Fruit fly (Drosophila melanogaster) whole organism, embryonic: Measurements from ENCODE around the gene CG44006.

ENCODE experiments used
- Blimp-1 ChIP-seq: fragments of 200-800 bp; sonication (Bioruptor generic); optimal IDR thresholded peaks from 3 replicates; lab custom pipeline; 2018; ENCODE audit warnings: missing biosample characterization, missing genetic modification characterization, mild to moderate bottlenecking, moderate library complexity, missing genetic modification reagents
- CG10267 ChIP-seq: fragments of 200-800 bp; sonication (Bioruptor generic); optimal IDR thresholded peaks from 2 replicates; lab custom pipeline; 2018; ENCODE audit warnings: missing biosample characterization, mild to moderate bottlenecking, missing genetic modification characterization, moderate library complexity
- CG10274 ChIP-seq: fragments of 200-800 bp; sonication (Bioruptor generic); optimal IDR thresholded peaks from 3 replicates; lab custom pipeline; 2017; ENCODE audit warnings: missing biosample characterization, mild to moderate bottlenecking, missing genetic modification characterization
- CG10431 ChIP-seq: fragments of 200-800 bp; sonication (Bioruptor generic); optimal IDR thresholded peaks from 3 replicates; lab custom pipeline; 2018; ENCODE audit warnings: missing biosample characterization, mild to moderate bottlenecking, missing genetic modification characterization
- CG1233 ChIP-seq: fragments of 200-800 bp; sonication (Bioruptor generic); optimal IDR thresholded peaks from 4 replicates; lab custom pipeline; 2018; ENCODE audit warnings: missing biosample characterization, mild to moderate bottlenecking, missing genetic modification characterization
- CG12744 ChIP-seq: fragments of 200-800 bp; sonication (Bioruptor generic); optimal IDR thresholded peaks from 2 replicates; lab custom pipeline; 2016; ENCODE audit warnings: missing biosample characterization, missing genetic modification characterization
- CG15696 ChIP-seq: fragments of 200-800 bp; sonication (Bioruptor generic); optimal IDR thresholded peaks from 2 replicates; lab custom pipeline; 2019; ENCODE audit warnings: missing biosample characterization, mild to moderate bottlenecking, missing genetic modification characterization, moderate library complexity
- CG16779 ChIP-seq: fragments of 200-800 bp; sonication (Bioruptor generic); IDR thresholded peaks from 2 replicates; pipeline ENCODE4 v1.3.6; 2022; ENCODE audit warnings: missing biosample characterization, missing genetic modification characterization
- CG2129 ChIP-seq: fragments of 200-800 bp; sonication (Bioruptor generic); IDR thresholded peaks from 2 replicates; pipeline ENCODE4 v1.3.6; 2022; ENCODE audit warnings: missing biosample characterization, missing genetic modification characterization; ENCODE audit not compliant: partially characterized antibody
- CG32532 ChIP-seq: fragments of 200-800 bp; sonication (Bioruptor generic); IDR thresholded peaks from 2 replicates; pipeline ENCODE4 v1.3.6; 2022; ENCODE audit warnings: missing biosample characterization, missing genetic modification characterization
- CG3281 ChIP-seq: fragments of 200-800 bp; sonication (Bioruptor generic); optimal IDR thresholded peaks from 3 replicates; lab custom pipeline; 2017; ENCODE audit warnings: missing biosample characterization, mild to moderate bottlenecking, missing genetic modification characterization
- CG34376 ChIP-seq: fragments of 200-800 bp; sonication (Bioruptor generic); optimal IDR thresholded peaks from 2 replicates; lab custom pipeline; 2018; ENCODE audit warnings: missing biosample characterization, mild to moderate bottlenecking, missing genetic modification characterization
- CG4707 ChIP-seq: fragments of 200-800 bp; sonication (Bioruptor generic); optimal IDR thresholded peaks from 2 replicates; lab custom pipeline; 2018; ENCODE audit warnings: missing biosample characterization, mild to moderate bottlenecking, missing genetic modification characterization, moderate library complexity
- CG4730 ChIP-seq: fragments of 200-800 bp; sonication (Bioruptor generic); IDR thresholded peaks from 2 replicates; pipeline ENCODE4 v1.3.6; 2022; ENCODE audit warnings: missing biosample characterization, missing genetic modification characterization
- CG6689 ChIP-seq: fragments of 200-800 bp; sonication (Bioruptor generic); IDR thresholded peaks from 2 replicates; pipeline ENCODE4 v1.3.6; 2022; ENCODE audit warnings: missing biosample characterization, missing genetic modification characterization
- CG7372 ChIP-seq: fragments of 200-800 bp; sonication (Bioruptor generic); IDR thresholded peaks from 2 replicates; pipeline ENCODE4 v1.3.6; 2022; ENCODE audit warnings: missing biosample characterization, missing genetic modification characterization
- CG7963 ChIP-seq: fragments of 200-800 bp; sonication (Bioruptor generic); IDR thresholded peaks from 3 replicates; pipeline ENCODE4 v1.3.6; 2022; ENCODE audit warnings: missing biosample characterization, missing genetic modification characterization; ENCODE audit not compliant: partially characterized antibody
- CG8281 ChIP-seq: fragments of 200-800 bp; sonication (Bioruptor generic); optimal IDR thresholded peaks from 2 replicates; lab custom pipeline; 2018; ENCODE audit warnings: missing biosample characterization, mild to moderate bottlenecking, missing genetic modification characterization, moderate library complexity
- CG9437 ChIP-seq: fragments of 200-800 bp; sonication (Bioruptor generic); optimal IDR thresholded peaks from 2 replicates; lab custom pipeline; 2018; ENCODE audit warnings: missing biosample characterization, mild to moderate bottlenecking, missing genetic modification characterization
- Dek ChIP-seq: fragments of 200-800 bp; sonication (Bioruptor generic); optimal IDR thresholded peaks from 3 replicates; lab custom pipeline; 2019; ENCODE audit warnings: missing biosample characterization, mild to moderate bottlenecking, missing genetic modification characterization, moderate library complexity
- Doc3 ChIP-seq: fragments of 200-800 bp; sonication (Bioruptor generic); IDR thresholded peaks from 3 replicates; pipeline ENCODE4 v1.3.6; 2022; ENCODE audit warnings: missing biosample characterization, missing genetic modification characterization; ENCODE audit not compliant: partially characterized antibody
- Dp ChIP-seq: fragments of 200-800 bp; sonication (Bioruptor generic); optimal IDR thresholded peaks from 2 replicates; lab custom pipeline; 2018; ENCODE audit warnings: missing biosample characterization, mild to moderate bottlenecking, missing genetic modification characterization, moderate library complexity
- Fer2 ChIP-seq: fragments of 200-800 bp; sonication (Bioruptor generic); optimal IDR thresholded peaks from 2 replicates; lab custom pipeline; 2018; ENCODE audit warnings: missing biosample characterization, mild to moderate bottlenecking, missing genetic modification characterization, moderate library complexity
- NfI ChIP-seq: fragments of 200-800 bp; sonication (Bioruptor generic); optimal IDR thresholded peaks from 3 replicates; lab custom pipeline; 2018; ENCODE audit warnings: missing biosample characterization, mild to moderate bottlenecking, missing genetic modification characterization, moderate library complexity
- Rx ChIP-seq: fragments of 200-800 bp; sonication (Bioruptor generic); IDR thresholded peaks from 2 replicates; pipeline ENCODE4 v1.3.6; 2022; ENCODE audit warnings: missing biosample characterization, missing genetic modification characterization
- Sry-δ ChIP-seq: fragments of 200-800 bp; sonication (Bioruptor generic); optimal IDR thresholded peaks from 2 replicates; lab custom pipeline; 2016; ENCODE audit warnings: missing biosample characterization, missing genetic modification characterization
- Taf1 ChIP-seq: fragments of 200-800 bp; sonication (Bioruptor generic); IDR thresholded peaks from 2 replicates; pipeline ENCODE4 v1.3.6; 2022; ENCODE audit warnings: missing biosample characterization, missing genetic modification characterization
- Tbp ChIP-seq: fragments of >200 bp; optimal IDR thresholded peaks from 2 replicates; lab custom pipeline; 2018; ENCODE audit warnings: missing biosample characterization, missing genetic modification characterization
- Trl ChIP-seq, 3 experiments: fragments of >200 bp in 2 of 3; fragments of 200-800 bp in 1 of 3; sonication (Bioruptor generic) in 1 of 3; optimal IDR thresholded peaks; 2 replicates in 1 of 3; 3 replicates in 2 of 3; lab custom pipeline; 2016 to 2017; ENCODE audit warnings: missing biosample characterization in 1 of 3, missing genetic modification characterization in 1 of 3
- ash1 ChIP-seq: fragments of 200-800 bp; sonication (Bioruptor generic); optimal IDR thresholded peaks from 2 replicates; lab custom pipeline; 2018; ENCODE audit warnings: missing biosample characterization, mild to moderate bottlenecking, missing genetic modification characterization
- bowl ChIP-seq: fragments of 200-800 bp; sonication (Bioruptor generic); IDR thresholded peaks from 2 replicates; pipeline ENCODE4 v1.3.6; 2022; ENCODE audit warnings: missing biosample characterization, missing genetic modification characterization
- bsh ChIP-seq, 2 experiments: fragments of 200-800 bp; sonication (Bioruptor generic); optimal IDR thresholded peaks; 2 replicates each; lab custom pipeline; 2017 to 2018; ENCODE audit warnings: mild to moderate bottlenecking in 2 of 2, missing biosample characterization in 2 of 2, missing genetic modification characterization in 2 of 2, moderate library complexity in 1 of 2
- danr ChIP-seq: fragments of 200-800 bp; sonication (Bioruptor generic); IDR thresholded peaks from 2 replicates; pipeline ENCODE4 v1.3.6; 2022; ENCODE audit warnings: missing biosample characterization, missing genetic modification characterization
- dimm ChIP-seq: fragments of 200-800 bp; sonication (Bioruptor generic); IDR thresholded peaks from 2 replicates; pipeline ENCODE4 v1.3.6; 2022; ENCODE audit warnings: missing biosample characterization, missing genetic modification characterization
- fd3F ChIP-seq: fragments of 200-800 bp; sonication (Bioruptor generic); optimal IDR thresholded peaks from 2 replicates; lab custom pipeline; 2018; ENCODE audit warnings: missing biosample characterization, mild to moderate bottlenecking, missing genetic modification characterization, moderate library complexity
- fu2 ChIP-seq: fragments of 200-800 bp; sonication (Bioruptor generic); optimal IDR thresholded peaks from 2 replicates; lab custom pipeline; 2016; ENCODE audit warnings: missing biosample characterization, missing genetic modification characterization
- jing ChIP-seq: fragments of 200-800 bp; sonication (Bioruptor generic); optimal IDR thresholded peaks from 2 replicates; lab custom pipeline; 2018; ENCODE audit warnings: missing biosample characterization, mild to moderate bottlenecking, missing genetic modification characterization
- mld ChIP-seq: fragments of 200-800 bp; sonication (Bioruptor generic); IDR thresholded peaks from 3 replicates; pipeline ENCODE4 v1.3.6; 2022; ENCODE audit warnings: missing biosample characterization, missing genetic modification characterization; ENCODE audit not compliant: partially characterized antibody
- nom ChIP-seq: fragments of 200-800 bp; sonication (Bioruptor generic); optimal IDR thresholded peaks from 2 replicates; lab custom pipeline; 2017; ENCODE audit warnings: missing biosample characterization, missing genetic modification characterization, mild to moderate bottlenecking, moderate library complexity, missing genetic modification reagents
- sob ChIP-seq: fragments of 200-800 bp; sonication (Bioruptor generic); IDR thresholded peaks from 2 replicates; pipeline ENCODE4 v1.3.6; 2022; ENCODE audit warnings: missing biosample characterization, missing genetic modification characterization
- stwl ChIP-seq: fragments of 200-800 bp; sonication (Bioruptor generic); optimal IDR thresholded peaks from 3 replicates; lab custom pipeline; 2018; ENCODE audit warnings: missing biosample characterization, mild to moderate bottlenecking, missing genetic modification characterization, moderate library complexity
- zen ChIP-seq: fragments of 200-800 bp; sonication (Bioruptor generic); optimal IDR thresholded peaks from 3 replicates; lab custom pipeline; 2018; ENCODE audit warnings: missing biosample characterization, mild to moderate bottlenecking, missing genetic modification characterization, moderate library complexity
- zf30C ChIP-seq: fragments of 200-800 bp; sonication (Bioruptor generic); optimal IDR thresholded peaks from 3 replicates; lab custom pipeline; 2018; ENCODE audit warnings: missing biosample characterization, mild to moderate bottlenecking, missing genetic modification characterization

Gene CG44006

DNA sequence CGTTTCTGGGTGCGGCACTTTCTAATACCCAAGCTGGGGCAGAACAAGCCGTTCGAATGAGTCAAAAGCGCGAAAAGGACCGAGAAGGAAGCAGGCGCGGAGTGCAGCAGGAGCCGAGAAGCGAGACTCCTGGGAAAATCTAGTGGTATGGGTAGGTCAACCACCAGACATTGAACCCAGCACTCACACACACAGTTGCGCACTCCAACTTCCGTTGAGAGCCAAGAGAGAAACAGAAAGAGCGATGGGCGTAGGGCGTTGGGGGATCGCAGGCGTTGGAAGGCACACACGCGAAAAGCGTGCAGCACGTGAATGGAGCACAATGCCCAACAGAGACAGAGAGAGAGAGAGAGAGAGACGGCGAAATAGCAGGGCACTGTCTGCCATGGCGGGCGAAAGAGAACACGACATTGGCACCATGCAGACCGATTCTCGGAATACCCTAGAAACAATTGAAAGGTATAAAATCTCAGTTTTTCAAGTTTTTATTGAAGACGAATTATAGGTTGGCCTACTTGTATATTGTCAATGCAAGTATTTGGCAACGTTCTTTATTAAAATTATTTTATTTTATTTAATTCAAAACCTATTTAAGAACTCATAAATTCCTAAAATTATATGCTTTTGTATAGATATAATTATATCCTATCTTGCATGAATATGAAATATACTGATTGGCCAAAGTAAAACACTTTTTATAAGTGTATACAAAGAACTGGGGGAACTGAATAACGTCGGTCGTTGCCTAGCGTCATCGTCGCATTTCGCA is 7.9 kb upstream of the CG44006 start (continued):
- TF ChIP-seq ash1 (GFP tag; lab: Kevin White, UChicago) (no peak), zen (tag; lab: Kevin White, UChicago) (no peak), Sry-δ (no peak), jing (GFP tag; lab: Kevin White, UChicago) (no peak), CG10274 (GFP tag; lab: Kevin White, UChicago) (no peak)
- TF ChIP-seq, all 482 proteins: peak for 69

DNA sequence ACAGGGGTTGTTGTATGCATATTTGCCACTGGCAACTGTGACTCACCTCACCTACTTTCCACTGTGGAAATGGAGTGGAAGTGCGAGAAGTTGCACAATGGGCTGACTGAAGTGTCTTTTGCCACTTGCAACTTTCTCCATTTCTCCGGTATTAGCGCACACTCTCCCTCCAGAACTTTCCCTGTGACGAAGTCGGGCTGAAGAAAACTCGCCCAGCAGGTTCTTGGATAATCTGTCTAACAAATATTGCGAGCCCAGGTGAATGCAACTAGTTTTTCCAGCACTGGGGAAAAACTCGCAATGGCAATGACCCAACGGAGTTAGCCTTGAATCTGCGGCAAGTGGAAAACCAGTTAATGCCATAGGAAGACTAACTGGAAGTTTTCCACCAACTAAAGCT is 6.7 kb upstream of the CG44006 start:
- peak; percentile 20 for TF ChIP-seq stwl
- peak in 1 of 2 experiments; percentile 22 for TF ChIP-seq bsh (GFP tag; optimal IDR thresholded peaks at IDR 0.05; lab: Kevin White, UChicago)
- TF ChIP-seq CG6689 (GFP tag; lab: Robert Waterston, UW) = no peak
- peak; percentile 73 for TF ChIP-seq Blimp-1
- no peak for TF ChIP-seq CG8281 (tag; lab: Kevin White, UChicago)
- no peak for TF ChIP-seq Doc3 (GFP tag; lab: Robert Waterston, UW)

DNA sequence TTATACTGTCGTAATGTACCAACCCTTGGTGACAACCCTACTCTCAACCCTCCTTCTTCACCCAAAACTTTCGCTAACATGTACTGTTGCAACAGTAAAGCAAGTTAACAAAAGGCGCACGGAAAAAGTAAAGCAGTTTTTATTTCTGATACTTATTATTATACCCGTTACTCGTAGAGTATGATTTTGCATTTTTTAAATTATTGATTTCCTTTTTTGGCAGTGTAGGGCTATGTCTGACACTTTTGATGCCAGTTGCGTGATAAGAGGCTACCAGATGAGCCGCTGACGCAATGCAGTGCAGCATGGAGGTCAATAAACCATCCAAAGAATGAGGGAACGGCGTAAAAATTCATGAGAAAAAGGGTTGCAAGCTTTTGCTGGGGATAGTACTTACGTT is 5.9 kb upstream of the CG44006 start:
- TF ChIP-seq fu2 (GFP tag; lab: Kevin White, UChicago) = no peak
- no peak for TF ChIP-seq CG34376 (GFP tag; lab: Kevin White, UChicago)
- no peak for TF ChIP-seq CG4707 (GFP tag; lab: Kevin White, UChicago)
- no peak for TF ChIP-seq sob (GFP tag; lab: Robert Waterston, UW)
- no peak for TF ChIP-seq NfI
- TF ChIP-seq CG7372 (GFP tag; lab: Robert Waterston, UW) = no peak
- no peak for TF ChIP-seq CG16779 (GFP tag; lab: Robert Waterston, UW)
- TF ChIP-seq dimm (GFP tag; lab: Robert Waterston, UW) = no peak
- TF ChIP-seq CG3281 (GFP tag; lab: Kevin White, UChicago) = no peak
- no peak for TF ChIP-seq fd3F
- TF ChIP-seq CG9437 (GFP tag; lab: Kevin White, UChicago) = no peak
- no peak for TF ChIP-seq CG10267 (tag; lab: Kevin White, UChicago)
- TF ChIP-seq zf30C (GFP tag; lab: Kevin White, UChicago) = no peak
- TF ChIP-seq CG4730 (GFP tag; lab: Robert Waterston, UW) = no peak
- no peak for TF ChIP-seq Taf1 (GFP tag; lab: Robert Waterston, UW)
- no peak for TF ChIP-seq CG2129 (GFP tag; lab: Robert Waterston, UW)
- no peak for TF ChIP-seq bowl (GFP tag; lab: Robert Waterston, UW)
- no peak for TF ChIP-seq Dp (GFP tag; lab: Kevin White, UChicago)
- no peak for TF ChIP-seq CG15696 (tag; lab: Kevin White, UChicago)

DNA sequence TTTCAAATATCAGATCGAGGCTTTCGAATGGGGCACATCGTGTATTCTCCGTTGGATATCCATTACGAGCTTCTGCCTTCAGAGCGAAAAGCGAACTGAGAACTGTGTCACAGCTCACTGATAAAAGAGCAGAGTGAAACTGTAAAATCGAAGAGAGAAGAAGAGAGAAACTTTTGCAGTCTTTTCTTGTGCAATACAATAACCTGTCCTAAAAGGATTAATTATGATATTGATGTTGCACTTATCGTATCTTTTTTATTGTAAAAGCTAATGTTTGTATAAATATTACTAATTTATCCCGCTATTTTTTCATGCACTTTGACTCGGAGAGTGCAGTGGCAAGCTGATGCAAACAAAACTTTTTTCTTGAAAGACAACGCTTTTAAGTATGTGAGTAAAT is 5.0 kb upstream of the CG44006 start:
- TF ChIP-seq Fer2 (tag; lab: Kevin White, UChicago) = no peak
- peak in 1 of 2 experiments; percentile 14 for TF ChIP-seq bsh (GFP tag; optimal IDR thresholded peaks at IDR 0.05; lab: Kevin White, UChicago)
- TF ChIP-seq CG7963 (GFP tag; lab: Robert Waterston, UW) = no peak
- TF ChIP-seq Trl (optimal IDR thresholded peaks at IDR 0.05; lab: Kevin White, UChicago) = peak in 1 of 2 experiments; percentile 3
- no peak for TF ChIP-seq Trl (GFP tag; optimal IDR thresholded peaks at IDR 0.05; lab: Kevin White, UChicago)
- TF ChIP-seq CG32532 = no peak
- TF ChIP-seq Tbp (GFP tag; lab: Kevin White, UChicago) = no peak
- no peak for TF ChIP-seq danr (GFP tag; lab: Robert Waterston, UW)
- no peak for TF ChIP-seq CG10431
- TF ChIP-seq nom (GFP tag; lab: Kevin White, UChicago) = peak; percentile 33
- no peak for TF ChIP-seq Rx (GFP tag; lab: Robert Waterston, UW)
- TF ChIP-seq mld (GFP tag; lab: Robert Waterston, UW) = no peak
- TF ChIP-seq CG1233 = no peak
- no peak for TF ChIP-seq Dek (tag; lab: Kevin White, UChicago)
- no peak for TF ChIP-seq CG12744 (GFP tag; lab: Kevin White, UChicago)
